Worm (Caenorhabditis elegans) whole organism, L1 larva: ENCODE measurements around the gene C14E2.4.
A peak's percentile ranks its signal among the peaks of the same experiment; 100 is the strongest.

ENCODE experiments used
- efl-3 ChIP-seq: fragments of 200-800 bp; sonication (Bioruptor generic); optimal IDR thresholded peaks from 2 replicates; lab custom pipeline; 2018; ENCODE audit warnings: mild to moderate bottlenecking, missing genetic modification characterization, missing compliant biosample characterization
- rnt-1 ChIP-seq: sonication (generic microtip); optimal IDR thresholded peaks from 2 replicates; lab custom pipeline; 2016; ENCODE audit warnings: mild to moderate bottlenecking, missing genetic modification characterization, moderate library complexity, missing compliant biosample characterization
- tbx-2 ChIP-seq: sonication (generic microtip); optimal IDR thresholded peaks from 2 replicates; lab custom pipeline; 2016; ENCODE audit warnings: missing genetic modification characterization, missing compliant biosample characterization

ce11 chrX:1837703-1838102, 16.6 kb upstream of the C14E2.4 start:
- TF ChIP-seq efl-3 (GFP tag; lab: Kevin White, UChicago) (no peak), rnt-1 (tag; lab: Kevin White, UChicago) (peak; percentile 68), tbx-2 (tag; lab: Kevin White, UChicago) (peak; percentile 25)
